Worm (Caenorhabditis elegans): ENCODE results near the gene srh-35.

- no peak for TF ChIP-seq dao-5 (tag; optimal IDR thresholded peaks at IDR 0.05)
- no peak for TF ChIP-seq him-1 (tag; optimal IDR thresholded peaks at IDR 0.05)
- no peak for TF ChIP-seq W03F9.2 (tag; optimal IDR thresholded peaks at IDR 0.05)
Measured at ce11 chrV:453569-453968, 4.5 kb upstream of the srh-35 start, which contains the start of gene nhr-98.

Data from whole organism, L4/young adult.